Worm (Caenorhabditis elegans): ENCODE measurements around the gene F11D11.4.
A peak's percentile ranks its signal among the peaks of the same experiment; 100 is the strongest.

The F11D11.4 gene

ce11 chrV:18780605-18781004 is 19.4 kb downstream of the F11D11.4 start:
- no peak for TF ChIP-seq Y105C5A.15 (GFP tag; IDR thresholded peaks at IDR 0.05)
- TF ChIP-seq tag-97 (GFP tag; IDR thresholded peaks at IDR 0.05), result no peak
- no peak for TF ChIP-seq snpc-4 (tag; optimal IDR thresholded peaks at IDR 0.05)
- no peak for TF ChIP-seq nhr-76 (tag; optimal IDR thresholded peaks at IDR 0.05)
- no peak for TF ChIP-seq pqm-1 (tag; optimal IDR thresholded peaks at IDR 0.05)
- TF ChIP-seq zip-11 (GFP tag; IDR thresholded peaks at IDR 0.05), result no peak
- TF ChIP-seq lin-1 (GFP tag; IDR thresholded peaks at IDR 0.05), result no peak
- TF ChIP-seq dmd-8 (GFP tag; IDR thresholded peaks at IDR 0.05), result no peak
- no peak for TF ChIP-seq Y5F2A.4 (GFP tag; optimal IDR thresholded peaks at IDR 0.05)
- no peak for TF ChIP-seq ctbp-1 (GFP tag; IDR thresholded peaks at IDR 0.05)
- TF ChIP-seq rbr-2 (tag; optimal IDR thresholded peaks at IDR 0.05), result no peak
- TF ChIP-seq ztf-7 (tag; optimal IDR thresholded peaks at IDR 0.05), result no peak
- TF ChIP-seq zfp-2 (tag; optimal IDR thresholded peaks at IDR 0.05), result no peak
- no peak for TF ChIP-seq T26A8.4 (GFP tag; IDR thresholded peaks at IDR 0.05)
- TF ChIP-seq mxl-3 (GFP tag; optimal IDR thresholded peaks at IDR 0.05), result no peak
- TF ChIP-seq attf-4 (tag; optimal IDR thresholded peaks at IDR 0.05), result no peak
- TF ChIP-seq tra-1 (GFP tag; IDR thresholded peaks at IDR 0.05), result 0 out of 2 replicates have a peak, but pooled peaks have one; percentile 15
- TF ChIP-seq lin-39 (tag; optimal IDR thresholded peaks at IDR 0.05), result no peak
- no peak for TF ChIP-seq D1046.2 (GFP tag; IDR thresholded peaks at IDR 0.05)
- 0 out of 2 replicates have a peak, but pooled peaks have one; percentile 17 for TF ChIP-seq egl-43 (GFP tag; IDR thresholded peaks at IDR 0.05)
- peak in 1 of 2 experiments; percentile 41 for TF ChIP-seq unc-62 (GFP tag; optimal IDR thresholded peaks at IDR 0.05 in 1 of 2)
- no peak for TF ChIP-seq unc-62 (tag; optimal IDR thresholded peaks at IDR 0.05)
- TF ChIP-seq ceh-20 (GFP tag; IDR thresholded peaks at IDR 0.05), result no peak
- no peak for TF ChIP-seq R02D3.7 (tag; optimal IDR thresholded peaks at IDR 0.05)
- TF ChIP-seq pha-4 (GFP tag; IDR thresholded peaks at IDR 0.05), result 0 out of 2 replicates have a peak, but pooled peaks have one; percentile 31
- no peak for TF ChIP-seq pha-4 (tag; optimal IDR thresholded peaks at IDR 0.05)
- TF ChIP-seq ZK546.5 (tag; optimal IDR thresholded peaks at IDR 0.05), result no peak
- 0 out of 2 replicates have a peak, but pooled peaks have one; percentile 12 for TF ChIP-seq lin-38 (GFP tag; IDR thresholded peaks at IDR 0.05)
- TF ChIP-seq dve-1 (tag; optimal IDR thresholded peaks at IDR 0.05; ENCODE audit: insufficient read depth), result no peak
- no peak for TF ChIP-seq hmg-1.1 (GFP tag; IDR thresholded peaks at IDR 0.05)
- TF ChIP-seq mdl-1 (tag; optimal IDR thresholded peaks at IDR 0.05), result no peak
- no peak for TF ChIP-seq lin-29 (GFP tag; IDR thresholded peaks at IDR 0.05)
- peak; percentile 49 for TF ChIP-seq lin-13 (GFP tag; optimal IDR thresholded peaks at IDR 0.05)
- TF ChIP-seq sdz-12 (GFP tag; optimal IDR thresholded peaks at IDR 0.05), result no peak
- no peak for TF ChIP-seq ceh-32 (tag; optimal IDR thresholded peaks at IDR 0.05; ENCODE audit: poor library complexity)
- no peak for TF ChIP-seq unc-130 (GFP tag; optimal IDR thresholded peaks at IDR 0.05)
- TF ChIP-seq hlh-30 (tag; optimal IDR thresholded peaks at IDR 0.05; ENCODE audit: insufficient read depth), result no peak
- no peak for TF ChIP-seq ztf-11 (tag; optimal IDR thresholded peaks at IDR 0.05)
- TF ChIP-seq nhr-41 (GFP tag; IDR thresholded peaks at IDR 0.05), result no peak

DNA sequence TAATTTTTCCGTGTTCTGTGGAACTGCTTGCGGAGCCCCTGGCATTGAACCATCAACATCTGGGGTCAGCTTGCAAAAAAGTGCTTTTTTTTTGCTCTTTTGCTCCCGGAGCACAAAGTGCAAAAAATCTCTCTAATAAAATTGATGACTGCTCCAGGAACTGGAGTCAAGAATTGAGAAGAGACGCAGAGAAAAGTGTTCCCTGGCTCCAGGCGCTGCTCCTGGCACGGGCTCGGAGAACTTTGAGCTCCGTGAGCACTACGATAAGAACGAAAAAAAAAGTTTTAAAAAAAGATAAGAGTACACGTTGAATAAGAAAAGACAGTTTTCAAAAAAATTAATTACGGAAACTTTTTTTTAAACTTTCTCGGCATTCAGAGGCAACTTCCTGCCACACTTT is 21.6 kb downstream of the F11D11.4 start:
- TF ChIP-seq hlh-11 (tag; optimal IDR thresholded peaks at IDR 0.05) (peak; percentile 79), nhr-28 (tag; optimal IDR thresholded peaks at IDR 0.05) (peak; percentile 71), ceh-28 (tag; optimal IDR thresholded peaks at IDR 0.05) (no peak), pqm-1 (tag; optimal IDR thresholded peaks at IDR 0.05) (peak; percentile 58), hmg-1.1 (GFP tag; IDR thresholded peaks at IDR 0.05) (no peak), spr-1 (tag; optimal IDR thresholded peaks at IDR 0.05) (no peak), daf-16 (GFP tag; optimal IDR thresholded peaks at IDR 0.05) (peak in 1 of 2 experiments; percentile 8), daf-16 (tag; optimal IDR thresholded peaks at IDR 0.05) (peak; percentile 57), sdz-12 (GFP tag; optimal IDR thresholded peaks at IDR 0.05) (no peak), dve-1 (tag; optimal IDR thresholded peaks at IDR 0.05; ENCODE audit: insufficient read depth) (peak; percentile 77), snpc-4 (tag; optimal IDR thresholded peaks at IDR 0.05) (no peak), php-3 (GFP tag; IDR thresholded peaks at IDR 0.05) (peak; percentile 40; the same call in 1 of the 2 replicates), mdl-1 (tag; optimal IDR thresholded peaks at IDR 0.05) (no peak), dmd-6 (GFP tag; IDR thresholded peaks at IDR 0.05) (peak; percentile 87), duxl-1 (tag; optimal IDR thresholded peaks at IDR 0.05; ENCODE audit: poor library complexity) (peak; percentile 92), set-16 (GFP tag; IDR thresholded peaks at IDR 0.05) (peak; percentile 39; the same call in 1 of the 2 replicates), lin-38 (GFP tag; IDR thresholded peaks at IDR 0.05) (no peak), unc-62 (GFP tag; optimal IDR thresholded peaks at IDR 0.05 in 1 of 2) (no peak), unc-62 (tag; optimal IDR thresholded peaks at IDR 0.05) (no peak), F26F4.8 (GFP tag; conservative IDR thresholded peaks at IDR 0.05) (no peak), zip-11 (GFP tag; IDR thresholded peaks at IDR 0.05) (no peak), lsy-2 (tag; optimal IDR thresholded peaks at IDR 0.05) (peak in 1 of 2 experiments; percentile 40), attf-4 (tag; optimal IDR thresholded peaks at IDR 0.05) (no peak)

Measured in whole organism, L4 larva.